Worm (Caenorhabditis elegans) whole organism, young adult: ENCODE measurements around the gene B0334.20.

ENCODE experiments used
- B0261.1 ChIP-seq: sonication (generic microtip); optimal IDR thresholded peaks from 2 replicates; lab custom pipeline; 2016; ENCODE audit warnings: mild to moderate bottlenecking, missing genetic modification characterization, moderate library complexity, missing compliant biosample characterization
- D2030.7 ChIP-seq: fragments of 200-800 bp; sonication (Bioruptor generic); IDR thresholded peaks from 2 replicates; pipeline ENCODE4 v1.3.6; 2022; ENCODE audit warnings: missing genetic modification reagents, missing genetic modification characterization, missing compliant biosample characterization
- F39B2.1 ChIP-seq: fragments of 200-800 bp; sonication (Bioruptor generic); IDR thresholded peaks from 2 replicates; pipeline ENCODE4 v1.3.6; 2022; ENCODE audit warnings: missing genetic modification reagents, missing genetic modification characterization, missing compliant biosample characterization
- F52B5.7 ChIP-seq: sonication (generic microtip); optimal IDR thresholded peaks from 2 replicates; lab custom pipeline; 2016; ENCODE audit warnings: mild to moderate bottlenecking, missing genetic modification characterization, missing compliant biosample characterization
- F57C9.4 ChIP-seq: sonication (generic microtip); optimal IDR thresholded peaks from 2 replicates; lab custom pipeline; 2017; ENCODE audit warnings: mild to moderate bottlenecking, missing genetic modification characterization, missing compliant biosample characterization
- T07F8.4 ChIP-seq: sonication (generic microtip); optimal IDR thresholded peaks from 2 replicates; lab custom pipeline; 2016; ENCODE audit warnings: mild to moderate bottlenecking, missing genetic modification characterization, moderate library complexity, missing compliant biosample characterization
- Y53F4B.3 ChIP-seq: fragments of 200-800 bp; sonication (Bioruptor generic); IDR thresholded peaks from 2 replicates; pipeline ENCODE4 v1.3.6; 2022; ENCODE audit warnings: missing genetic modification reagents, missing genetic modification characterization, missing compliant biosample characterization
- Y79H2A.3 ChIP-seq: fragments of 200-800 bp; sonication (Bioruptor generic); conservative IDR thresholded peaks from 2 replicates; pipeline ENCODE4 v1.3.6; 2022; ENCODE audit warnings: missing genetic modification reagents, missing genetic modification characterization, missing compliant biosample characterization
- aptf-2 ChIP-seq: fragments of 200-800 bp; sonication (Bioruptor generic); conservative IDR thresholded peaks from 2 replicates; pipeline ENCODE4 v1.3.6; 2022; ENCODE audit warnings: missing genetic modification reagents, missing genetic modification characterization, missing compliant biosample characterization
- aptf-3 ChIP-seq: fragments of 200-800 bp; sonication (Bioruptor generic); IDR thresholded peaks from 2 replicates; pipeline ENCODE4 v1.3.6; 2022; ENCODE audit warnings: missing genetic modification characterization, missing compliant biosample characterization
- cebp-1 ChIP-seq, 2 experiments: fragments of 200-800 bp in 1 of 2; sonication (Bioruptor generic) in 1 of 2; sonication (generic microtip) in 1 of 2; IDR thresholded peaks in 1 of 2; optimal IDR thresholded peaks in 1 of 2; 2 replicates each; pipeline versions ENCODE4 v1.3.6 to Lab custom; 2017 to 2022; ENCODE audit warnings: missing compliant biosample characterization in 2 of 2, missing genetic modification characterization in 2 of 2, mild to moderate bottlenecking in 1 of 2, missing genetic modification reagents in 1 of 2, moderate library complexity in 1 of 2
- ceh-100 ChIP-seq: fragments of 200-800 bp; sonication (Bioruptor generic); IDR thresholded peaks from 2 replicates; pipeline ENCODE4 v1.3.6; 2022; ENCODE audit warnings: missing genetic modification reagents, missing genetic modification characterization, missing compliant biosample characterization
- ceh-27 ChIP-seq: fragments of 200-800 bp; sonication (Bioruptor generic); optimal IDR thresholded peaks from 2 replicates; lab custom pipeline; 2018; ENCODE audit warnings: mild to moderate bottlenecking, missing genetic modification characterization, moderate library complexity, missing compliant biosample characterization
- ceh-58 ChIP-seq: fragments of 200-800 bp; sonication (Bioruptor generic); IDR thresholded peaks from 2 replicates; pipeline ENCODE4 v1.3.6; 2022; ENCODE audit warnings: missing genetic modification characterization, missing compliant biosample characterization
- ceh-91 ChIP-seq: fragments of 200-800 bp; sonication (Bioruptor generic); IDR thresholded peaks from 2 replicates; pipeline ENCODE4 v1.3.6; 2022; ENCODE audit warnings: missing genetic modification reagents, missing genetic modification characterization, missing compliant biosample characterization
- chd-7 ChIP-seq: sonication (generic microtip); optimal IDR thresholded peaks from 2 replicates; lab custom pipeline; 2016; ENCODE audit warnings: mild to moderate bottlenecking, missing genetic modification characterization, moderate library complexity, missing compliant biosample characterization
- dpl-1 ChIP-seq: fragments of 150-350 bp; optimal IDR thresholded peaks from 2 replicates; lab custom pipeline; 2014; ENCODE audit warnings: missing biosample characterization, missing genetic modification reagents, missing genetic modification characterization
- efl-1 ChIP-seq: fragments of 150-350 bp; optimal IDR thresholded peaks from 2 replicates; lab custom pipeline; 2014; ENCODE audit warnings: missing biosample characterization, missing genetic modification reagents, missing genetic modification characterization
- egl-18 ChIP-seq: fragments of 200-800 bp; sonication (Bioruptor generic); IDR thresholded peaks from 2 replicates; pipeline ENCODE4 v1.3.6; 2022; ENCODE audit warnings: missing genetic modification reagents, missing genetic modification characterization, missing compliant biosample characterization
- fkh-3 ChIP-seq: sonication (generic microtip); optimal IDR thresholded peaks from 2 replicates; lab custom pipeline; 2016; ENCODE audit warnings: mild to moderate bottlenecking, missing genetic modification characterization, missing compliant biosample characterization
- hlh-26 ChIP-seq: fragments of 200-800 bp; sonication (Bioruptor generic); conservative IDR thresholded peaks from 2 replicates; pipeline ENCODE4 v1.3.6; 2022; ENCODE audit warnings: missing genetic modification reagents, missing genetic modification characterization, missing compliant biosample characterization
- hmg-20 ChIP-seq: fragments of 200-800 bp; sonication (Bioruptor generic); IDR thresholded peaks from 2 replicates; pipeline ENCODE4 v1.3.6; 2022; ENCODE audit warnings: missing genetic modification reagents, missing genetic modification characterization, missing compliant biosample characterization
- hrde-1 ChIP-seq: sonication (generic microtip); optimal IDR thresholded peaks from 2 replicates; lab custom pipeline; 2016; ENCODE audit warnings: missing genetic modification characterization, mild to moderate bottlenecking, missing compliant biosample characterization, moderate library complexity, missing genotype, missing genetic modification reagents, borderline replicate concordance
- hsf-1 ChIP-seq: fragments of 200-800 bp; sonication (Bioruptor generic); IDR thresholded peaks from 2 replicates; pipeline ENCODE4 v1.3.6; 2022; ENCODE audit warnings: missing genetic modification reagents, missing genetic modification characterization, missing compliant biosample characterization
- lin-35 ChIP-seq, 3 experiments: fragments of 150-350 bp in 2 of 3; sonication (generic microtip) in 1 of 3; optimal IDR thresholded peaks; 2 replicates each; lab custom pipeline; 2014 to 2018; ENCODE audit warnings: missing biosample characterization in 3 of 3, missing genetic modification characterization in 3 of 3, missing genetic modification reagents in 3 of 3
- lin-40 ChIP-seq: sonication (generic microtip); optimal IDR thresholded peaks from 2 replicates; lab custom pipeline; 2016; ENCODE audit warnings: missing genetic modification characterization, mild to moderate bottlenecking, missing compliant biosample characterization, missing genotype, missing genetic modification reagents
- lin-54 ChIP-seq: fragments of 200-800 bp; sonication (Bioruptor generic); optimal IDR thresholded peaks from 2 replicates; lab custom pipeline; 2018; ENCODE audit warnings: mild to moderate bottlenecking, missing genetic modification characterization, missing compliant biosample characterization
- lir-1 ChIP-seq: fragments of 200-800 bp; sonication (Bioruptor generic); conservative IDR thresholded peaks from 2 replicates; pipeline ENCODE4 v1.3.6; 2022; ENCODE audit warnings: missing genetic modification reagents, missing genetic modification characterization, missing compliant biosample characterization
- nfyb-1 ChIP-seq: fragments of 200-800 bp; sonication (Bioruptor generic); IDR thresholded peaks from 2 replicates; pipeline ENCODE4 v1.3.6; 2022; ENCODE audit warnings: missing genetic modification reagents, missing genetic modification characterization, missing compliant biosample characterization
- nhr-80 ChIP-seq: sonication (generic microtip); optimal IDR thresholded peaks from 2 replicates; lab custom pipeline; 2016; ENCODE audit warnings: missing genetic modification characterization, missing compliant biosample characterization
- pha-4 ChIP-seq: fragments of 150-350 bp; sonication (generic microtip); optimal IDR thresholded peaks from 2 replicates; lab custom pipeline; 2014; ENCODE audit warnings: missing biosample characterization, missing genetic modification reagents, missing genetic modification characterization
- unc-130 ChIP-seq: sonication (generic microtip); optimal IDR thresholded peaks from 2 replicates; lab custom pipeline; 2016; ENCODE audit warnings: missing genetic modification reagents, missing genetic modification characterization, missing compliant biosample characterization
- xnd-1 ChIP-seq: sonication (generic microtip); optimal IDR thresholded peaks from 2 replicates; lab custom pipeline; 2016; ENCODE audit warnings: missing genotype, missing genetic modification reagents, missing genetic modification characterization, missing compliant biosample characterization
- ztf-18 ChIP-seq: sonication (generic microtip); optimal IDR thresholded peaks from 2 replicates; lab custom pipeline; 2016; ENCODE audit warnings: missing genotype, mild to moderate bottlenecking, missing genetic modification characterization, missing compliant biosample characterization
- ztf-22 ChIP-seq: fragments of 200-800 bp; sonication (Bioruptor generic); optimal IDR thresholded peaks from 2 replicates; lab custom pipeline; 2018; ENCODE audit warnings: mild to moderate bottlenecking, missing genetic modification characterization, moderate library complexity, missing compliant biosample characterization
- ztf-26 ChIP-seq: sonication (generic microtip); optimal IDR thresholded peaks from 2 replicates; lab custom pipeline; 2017; ENCODE audit warnings: missing genetic modification characterization, missing compliant biosample characterization

The B0334.20 gene

ce11 chrII:11495307-11495706 lies 5.0 kb downstream of the B0334.20 start, which contains the start of the genes ooc-3 and B0334.4:
Gene ooc-3, minus strand, starts transcription at chrII:11495321.
Gene B0334.4, plus strand, starts transcription at chrII:11495692.
- TF ChIP-seq cebp-1 (GFP tag; IDR thresholded peaks at IDR 0.05; lab: Robert Waterston, UW), result peak; percentile 53; the same call in 1 of the 2 replicates
- peak; percentile 91 for TF ChIP-seq cebp-1 (tag; optimal IDR thresholded peaks at IDR 0.05; lab: Kevin White, UChicago)
- no peak for TF ChIP-seq fkh-3
- TF ChIP-seq, all 124 proteins: peak for 1

ce11 chrII:11492843-11493242 lies 7.4 kb downstream of the B0334.20 start, which contains the start of gene hacl-1:
Gene hacl-1, minus strand, starts transcription at chrII:11492963.
- 0 out of 2 replicates have a peak, but pooled peaks have one; percentile 15 for TF ChIP-seq nfyb-1 (GFP tag; lab: Robert Waterston, UW)
- no peak for TF ChIP-seq unc-130 (GFP tag; lab: Kevin White, UChicago)
- no peak for TF ChIP-seq xnd-1 (tag; lab: Kevin White, UChicago)
- TF ChIP-seq F52B5.7 (tag; lab: Kevin White, UChicago), result no peak
- no peak for TF ChIP-seq cebp-1 (GFP tag; IDR thresholded peaks at IDR 0.05; lab: Robert Waterston, UW)
- no peak for TF ChIP-seq cebp-1 (tag; optimal IDR thresholded peaks at IDR 0.05; lab: Kevin White, UChicago)
- no peak for TF ChIP-seq ztf-26
- no peak for TF ChIP-seq B0261.1 (tag; lab: Kevin White, UChicago)
- no peak for TF ChIP-seq F39B2.1 (GFP tag; lab: Robert Waterston, UW)
- TF ChIP-seq ceh-58 (GFP tag; lab: Robert Waterston, UW), result no peak
- TF ChIP-seq ceh-100, result no peak
- peak; percentile 9 for TF ChIP-seq lin-40 (tag; lab: Kevin White, UChicago)
- no peak for TF ChIP-seq hlh-26 (GFP tag; lab: Robert Waterston, UW)
- no peak for TF ChIP-seq lin-35 (GFP tag; optimal IDR thresholded peaks at IDR 0.05; lab: Kevin White, UChicago)
- TF ChIP-seq chd-7 (tag; lab: Kevin White, UChicago), result no peak
- no peak for TF ChIP-seq hsf-1 (GFP tag; lab: Robert Waterston, UW)
- peak; percentile 21 for TF ChIP-seq nhr-80 (tag; lab: Kevin White, UChicago)
- no peak for TF ChIP-seq hmg-20
- TF ChIP-seq T07F8.4 (tag; lab: Kevin White, UChicago), result no peak
- peak; percentile 6 for TF ChIP-seq lin-54
- no peak for TF ChIP-seq Y53F4B.3 (GFP tag; lab: Robert Waterston, UW)
- no peak for TF ChIP-seq fkh-3
- no peak for TF ChIP-seq F57C9.4 (tag; lab: Kevin White, UChicago)
- TF ChIP-seq dpl-1 (GFP tag; lab: Kevin White, UChicago), result no peak
- no peak for TF ChIP-seq hrde-1 (tag; lab: Kevin White, UChicago)
- no peak for TF ChIP-seq aptf-3 (GFP tag; lab: Robert Waterston, UW)
- no peak for TF ChIP-seq efl-1 (GFP tag; lab: Kevin White, UChicago)
- no peak for TF ChIP-seq ztf-18 (tag; lab: Kevin White, UChicago)

ce11 chrII:11487999-11488398 lies 12.3 kb downstream of the B0334.20 start, which contains the start of gene B0334.13:
Gene B0334.13, plus strand, starts transcription at chrII:11488299.
- TF ChIP-seq ceh-27 (GFP tag; lab: Kevin White, UChicago), result no peak
- no peak for TF ChIP-seq Y79H2A.3
- TF ChIP-seq ceh-91, result no peak
- TF ChIP-seq aptf-2 (GFP tag; lab: Robert Waterston, UW), result no peak
- no peak for TF ChIP-seq ztf-22 (GFP tag; lab: Kevin White, UChicago)
- no peak for TF ChIP-seq lir-1
- TF ChIP-seq egl-18 (GFP tag; lab: Robert Waterston, UW), result no peak
- no peak for TF ChIP-seq D2030.7 (GFP tag; lab: Robert Waterston, UW)
- no peak for TF ChIP-seq pha-4 (tag; lab: Kevin White, UChicago)
- TF ChIP-seq, all 124 proteins: peak for 0
